Fruit fly (Drosophila melanogaster) whole organism, embryonic: ENCODE results near the gene IscU.

Experiments
- BtbVII ChIP-seq: fragments of 200-800 bp; sonication (Bioruptor generic); optimal IDR thresholded peaks from 3 replicates; lab custom pipeline; 2017; ENCODE audit warnings: missing biosample characterization, mild to moderate bottlenecking, missing genetic modification characterization
- CG10321 ChIP-seq: fragments of 200-800 bp; sonication (Bioruptor generic); IDR thresholded peaks from 2 replicates; pipeline ENCODE4 v1.3.6; 2022; ENCODE audit warnings: missing biosample characterization, missing genetic modification characterization
- CG11398 ChIP-seq: fragments of 200-800 bp; sonication (Bioruptor generic); optimal IDR thresholded peaks from 2 replicates; lab custom pipeline; 2016; ENCODE audit warnings: missing biosample characterization, missing genetic modification characterization
- CG11723 ChIP-seq: fragments of 200-800 bp; sonication (Bioruptor generic); optimal IDR thresholded peaks from 2 replicates; lab custom pipeline; 2017; ENCODE audit warnings: missing biosample characterization, mild to moderate bottlenecking, missing genetic modification characterization
- CG12744 ChIP-seq: fragments of 200-800 bp; sonication (Bioruptor generic); optimal IDR thresholded peaks from 2 replicates; lab custom pipeline; 2016; ENCODE audit warnings: missing biosample characterization, missing genetic modification characterization
- CG14050 ChIP-seq: fragments of 200-800 bp; sonication (Bioruptor generic); IDR thresholded peaks from 3 replicates; pipeline ENCODE4 v1.3.6; 2022; ENCODE audit warnings: missing biosample characterization, missing genetic modification characterization
- CG14860 ChIP-seq: fragments of 200-800 bp; sonication (Bioruptor generic); IDR thresholded peaks from 3 replicates; pipeline ENCODE4 v1.3.6; 2022; ENCODE audit warnings: missing biosample characterization, missing genetic modification characterization; ENCODE audit not compliant: partially characterized antibody
- CG15011 ChIP-seq: fragments of 200-800 bp; sonication (Bioruptor generic); optimal IDR thresholded peaks from 3 replicates; lab custom pipeline; 2018; ENCODE audit warnings: missing biosample characterization, mild to moderate bottlenecking, missing genetic modification characterization
- CG15073 ChIP-seq: fragments of 200-800 bp; sonication (Bioruptor generic); optimal IDR thresholded peaks from 2 replicates; lab custom pipeline; 2016; ENCODE audit warnings: missing biosample characterization, missing genetic modification characterization
- CG1602 ChIP-seq: fragments of 200-800 bp; sonication (Bioruptor generic); optimal IDR thresholded peaks from 3 replicates; lab custom pipeline; 2016; ENCODE audit warnings: missing biosample characterization, missing genetic modification characterization
- CG16779 ChIP-seq: fragments of 200-800 bp; sonication (Bioruptor generic); IDR thresholded peaks from 2 replicates; pipeline ENCODE4 v1.3.6; 2022; ENCODE audit warnings: missing biosample characterization, missing genetic modification characterization
- CG17328 ChIP-seq: fragments of 200-800 bp; sonication (Bioruptor generic); IDR thresholded peaks from 2 replicates; pipeline ENCODE4 v1.3.6; 2022; ENCODE audit warnings: missing biosample characterization, missing genetic modification characterization
- CG18619 ChIP-seq: fragments of 200-800 bp; sonication (Bioruptor generic); optimal IDR thresholded peaks from 3 replicates; lab custom pipeline; 2017; ENCODE audit warnings: missing biosample characterization, mild to moderate bottlenecking, missing genetic modification characterization
- CG2120 ChIP-seq: fragments of 200-800 bp; sonication (Bioruptor generic); optimal IDR thresholded peaks from 3 replicates; lab custom pipeline; 2016; ENCODE audit warnings: missing biosample characterization, missing genetic modification characterization
- CG2678 ChIP-seq: fragments of 200-800 bp; sonication (Bioruptor generic); optimal IDR thresholded peaks from 3 replicates; lab custom pipeline; 2019; ENCODE audit warnings: missing biosample characterization, mild to moderate bottlenecking, missing genetic modification characterization, moderate library complexity
- CG3065 ChIP-seq: fragments of 200-800 bp; sonication (Bioruptor generic); optimal IDR thresholded peaks from 2 replicates; lab custom pipeline; 2016; ENCODE audit warnings: missing biosample characterization, missing genetic modification characterization
- CG31365 ChIP-seq: fragments of 200-800 bp; sonication (Bioruptor generic); optimal IDR thresholded peaks from 2 replicates; lab custom pipeline; 2018; ENCODE audit warnings: missing biosample characterization, mild to moderate bottlenecking, missing genetic modification characterization
- CG31441 ChIP-seq: fragments of 200-800 bp; sonication (Bioruptor generic); IDR thresholded peaks from 2 replicates; pipeline ENCODE4 v1.3.6; 2022; ENCODE audit warnings: missing biosample characterization, missing genetic modification characterization
- CG32532 ChIP-seq: fragments of 200-800 bp; sonication (Bioruptor generic); IDR thresholded peaks from 2 replicates; pipeline ENCODE4 v1.3.6; 2022; ENCODE audit warnings: missing biosample characterization, missing genetic modification characterization
- CG32772 ChIP-seq: fragments of 200-800 bp; sonication (Bioruptor generic); IDR thresholded peaks from 2 replicates; pipeline ENCODE4 v1.3.6; 2022; ENCODE audit warnings: missing biosample characterization, missing genetic modification characterization
- CG3281 ChIP-seq: fragments of 200-800 bp; sonication (Bioruptor generic); optimal IDR thresholded peaks from 3 replicates; lab custom pipeline; 2017; ENCODE audit warnings: missing biosample characterization, mild to moderate bottlenecking, missing genetic modification characterization
- CG3838 ChIP-seq: fragments of 200-800 bp; sonication (Bioruptor generic); optimal IDR thresholded peaks from 3 replicates; lab custom pipeline; 2016; ENCODE audit warnings: missing biosample characterization, missing genetic modification characterization
- CG4404 ChIP-seq: fragments of 200-800 bp; sonication (Bioruptor generic); IDR thresholded peaks from 2 replicates; pipeline ENCODE4 v1.3.6; 2022; ENCODE audit warnings: missing biosample characterization, missing genetic modification characterization
- CG8924 ChIP-seq: fragments of 200-800 bp; optimal IDR thresholded peaks from 3 replicates; lab custom pipeline; 2019; ENCODE audit warnings: missing biosample characterization, mild to moderate bottlenecking, missing genetic modification characterization, moderate library complexity
- CG9437 ChIP-seq: fragments of 200-800 bp; sonication (Bioruptor generic); optimal IDR thresholded peaks from 2 replicates; lab custom pipeline; 2018; ENCODE audit warnings: missing biosample characterization, mild to moderate bottlenecking, missing genetic modification characterization
- CHES-1-like ChIP-seq: fragments of 200-800 bp; sonication (Bioruptor generic); optimal IDR thresholded peaks from 2 replicates; lab custom pipeline; 2016; ENCODE audit warnings: missing biosample characterization, missing genetic modification characterization
- Camta ChIP-seq: fragments of 200-800 bp; sonication (Bioruptor generic); optimal IDR thresholded peaks from 2 replicates; lab custom pipeline; 2016; ENCODE audit warnings: missing biosample characterization, missing genetic modification characterization
- CoRest ChIP-seq: fragments of 200-800 bp; sonication (Bioruptor generic); optimal IDR thresholded peaks from 3 replicates; lab custom pipeline; 2018; ENCODE audit warnings: missing biosample characterization, mild to moderate bottlenecking, missing genetic modification characterization, moderate library complexity
- Drgx ChIP-seq: fragments of 200-800 bp; sonication (Bioruptor generic); IDR thresholded peaks from 2 replicates; pipeline ENCODE4 v1.3.6; 2022; ENCODE audit warnings: missing biosample characterization, missing genetic modification characterization
- HLH54F ChIP-seq: fragments of 200-800 bp; sonication (Bioruptor generic); optimal IDR thresholded peaks from 3 replicates; lab custom pipeline; 2016; ENCODE audit warnings: missing biosample characterization, missing genetic modification characterization
- Myb ChIP-seq: fragments of 200-800 bp; sonication (Bioruptor generic); optimal IDR thresholded peaks from 2 replicates; lab custom pipeline; 2016; ENCODE audit warnings: missing biosample characterization, missing genetic modification characterization
- Poxn ChIP-seq: fragments of 200-800 bp; sonication (Bioruptor generic); IDR thresholded peaks from 2 replicates; pipeline ENCODE4 v1.3.6; 2022; ENCODE audit warnings: missing biosample characterization, missing genetic modification characterization
- Side ChIP-seq: fragments of 200-800 bp; sonication (Bioruptor generic); optimal IDR thresholded peaks from 2 replicates; lab custom pipeline; 2016; ENCODE audit warnings: missing biosample characterization, missing genetic modification characterization
- TFAM ChIP-seq: fragments of 200-800 bp; sonication (Bioruptor generic); optimal IDR thresholded peaks from 2 replicates; lab custom pipeline; 2017; ENCODE audit warnings: missing biosample characterization, missing genetic modification characterization, inconsistent platforms
- abd-A ChIP-seq: fragments of 200-800 bp; sonication (Bioruptor generic); optimal IDR thresholded peaks from 3 replicates; lab custom pipeline; 2019; ENCODE audit warnings: missing biosample characterization, mild to moderate bottlenecking, missing genetic modification characterization, moderate library complexity
- ac ChIP-seq: fragments of 200-800 bp; sonication (Bioruptor generic); optimal IDR thresholded peaks from 3 replicates; lab custom pipeline; 2017; ENCODE audit warnings: missing biosample characterization, mild to moderate bottlenecking, missing genetic modification characterization
- ash1 ChIP-seq: fragments of 200-800 bp; sonication (Bioruptor generic); optimal IDR thresholded peaks from 2 replicates; lab custom pipeline; 2018; ENCODE audit warnings: missing biosample characterization, mild to moderate bottlenecking, missing genetic modification characterization
- ato ChIP-seq: fragments of 200-800 bp; sonication (Bioruptor generic); IDR thresholded peaks from 2 replicates; pipeline ENCODE4 v1.3.6; 2022; ENCODE audit warnings: missing biosample characterization, missing genetic modification characterization; ENCODE audit not compliant: partially characterized antibody
- cas ChIP-seq: fragments of 200-800 bp; sonication (Bioruptor generic); IDR thresholded peaks from 2 replicates; pipeline ENCODE4 v1.3.6; 2022; ENCODE audit warnings: missing biosample characterization, missing genetic modification characterization
- croc ChIP-seq: fragments of 200-800 bp; sonication (Bioruptor generic); conservative IDR thresholded peaks from 3 replicates; pipeline ENCODE4 v1.3.6; 2022; ENCODE audit warnings: missing biosample characterization, missing genetic modification characterization
- dm ChIP-seq: fragments of 200-800 bp; sonication (Bioruptor generic); optimal IDR thresholded peaks from 3 replicates; lab custom pipeline; 2016; ENCODE audit warnings: missing biosample characterization, missing genetic modification characterization
- fu2 ChIP-seq: fragments of 200-800 bp; sonication (Bioruptor generic); optimal IDR thresholded peaks from 2 replicates; lab custom pipeline; 2016; ENCODE audit warnings: missing biosample characterization, missing genetic modification characterization
- gsb-n ChIP-seq: fragments of 200-800 bp; sonication (Bioruptor generic); optimal IDR thresholded peaks from 3 replicates; lab custom pipeline; 2018; ENCODE audit warnings: missing biosample characterization, mild to moderate bottlenecking, missing genetic modification characterization
- luna ChIP-seq: fragments of 200-800 bp; sonication (Bioruptor generic); optimal IDR thresholded peaks from 2 replicates; lab custom pipeline; 2016; ENCODE audit warnings: missing biosample characterization, missing genetic modification characterization
- maf-S ChIP-seq: fragments of 200-800 bp; sonication (Bioruptor generic); optimal IDR thresholded peaks from 2 replicates; lab custom pipeline; 2016; ENCODE audit warnings: missing biosample characterization, missing genetic modification characterization
- schlank ChIP-seq: fragments of 200-800 bp; sonication (Bioruptor generic); optimal IDR thresholded peaks from 2 replicates; lab custom pipeline; 2018; ENCODE audit warnings: missing biosample characterization, mild to moderate bottlenecking, missing genetic modification characterization
- sima ChIP-seq: fragments of 200-800 bp; sonication (Bioruptor generic); optimal IDR thresholded peaks from 2 replicates; lab custom pipeline; 2016; ENCODE audit warnings: missing biosample characterization, missing genetic modification characterization
- tio ChIP-seq: fragments of 200-800 bp; sonication (Bioruptor generic); optimal IDR thresholded peaks from 2 replicates; lab custom pipeline; 2017; ENCODE audit warnings: missing biosample characterization, missing genetic modification characterization, inconsistent platforms
- ttk ChIP-seq: fragments of 200-800 bp; sonication (Bioruptor generic); IDR thresholded peaks from 2 replicates; pipeline ENCODE4 v2.1.2; 2022; ENCODE audit warnings: missing biosample characterization, missing genetic modification characterization
- tx ChIP-seq: fragments of 200-800 bp; sonication (Bioruptor generic); optimal IDR thresholded peaks from 2 replicates; lab custom pipeline; 2016; ENCODE audit warnings: missing biosample characterization, missing genetic modification characterization
- vvl ChIP-seq: fragments of 200-800 bp; sonication (Bioruptor generic); IDR thresholded peaks from 2 replicates; pipeline ENCODE4 v1.3.6; 2022; ENCODE audit warnings: missing biosample characterization, missing genetic modification characterization
- zfh1 ChIP-seq: fragments of 200-800 bp; sonication (Bioruptor generic); IDR thresholded peaks from 3 replicates; pipeline ENCODE4 v1.3.6; 2022; ENCODE audit warnings: missing biosample characterization, missing genetic modification characterization

The IscU gene

DNA sequence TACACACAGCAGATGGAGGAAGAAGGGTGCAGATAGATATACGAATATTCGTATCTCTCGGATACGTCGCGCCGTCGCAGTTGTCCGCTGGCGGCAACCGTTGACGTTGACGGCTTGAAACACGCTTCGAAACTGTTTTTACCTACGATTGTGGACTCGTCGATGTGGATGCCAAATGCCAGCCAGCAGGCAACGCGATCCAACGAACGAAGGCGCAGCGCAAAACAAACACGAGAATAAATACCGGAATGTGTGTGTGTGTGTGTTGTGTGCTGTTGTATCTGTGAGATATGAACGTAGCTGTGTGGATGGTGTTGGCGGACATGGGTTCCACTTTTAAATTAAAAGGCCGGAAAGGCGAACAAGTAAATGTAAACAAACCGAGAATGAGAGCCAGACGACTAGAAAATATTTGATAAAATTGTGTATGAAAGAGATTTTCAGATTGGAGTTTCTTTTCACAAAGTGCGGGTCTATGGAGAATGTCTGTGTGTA is 22.2 kb upstream of the IscU start (continued):
- TF ChIP-seq CG10321 (GFP tag; lab: Robert Waterston, UW) (peak; percentile 41; the same call in 1 of the 2 replicates), CG9437 (GFP tag; lab: Kevin White, UChicago) (peak; percentile 50), HLH54F (GFP tag; lab: Kevin White, UChicago) (peak; percentile 10), BtbVII (peak; percentile 69), CG2678 (tag; lab: Kevin White, UChicago) (peak; percentile 63), CHES-1-like (GFP tag; lab: Kevin White, UChicago) (peak; percentile 76), tx (GFP tag; lab: Kevin White, UChicago) (no peak), CG32772 (no peak), CG2120 (peak; percentile 52), Myb (GFP tag; lab: Kevin White, UChicago) (peak; percentile 22), ac (GFP tag; lab: Kevin White, UChicago) (peak; percentile 12), ash1 (peak; percentile 89), CoRest (peak; percentile 28), croc (no peak), CG3281 (GFP tag; lab: Kevin White, UChicago) (peak; percentile 70), fu2 (GFP tag; lab: Kevin White, UChicago) (no peak), CG4404 (no peak), CG3838 (GFP tag; lab: Kevin White, UChicago) (no peak), maf-S (GFP tag; lab: Kevin White, UChicago) (peak; percentile 59), sima (GFP tag; lab: Kevin White, UChicago) (peak; percentile 13), CG8924 (tag; lab: Kevin White, UChicago) (peak; percentile 77), ato (GFP tag; lab: Robert Waterston, UW) (no peak; the same call in 1 of the 2 replicates), CG18619 (GFP tag; lab: Kevin White, UChicago) (peak; percentile 22), CG11398 (peak; percentile 33), CG3065 (no peak), CG11723 (peak; percentile 46), CG15073 (GFP tag; lab: Kevin White, UChicago) (no peak), CG14860 (GFP tag; lab: Robert Waterston, UW) (no peak), TFAM (GFP tag; lab: Kevin White, UChicago) (no peak), CG17328 (GFP tag; lab: Robert Waterston, UW) (peak; percentile 64), luna (GFP tag; lab: Kevin White, UChicago) (no peak), Camta (GFP tag; lab: Kevin White, UChicago) (peak; percentile 50), schlank (tag; lab: Kevin White, UChicago) (peak; percentile 76), cas (no peak), abd-A (tag; lab: Kevin White, UChicago) (peak; percentile 62), Side (GFP tag; lab: Kevin White, UChicago) (peak; percentile 86), CG12744 (GFP tag; lab: Kevin White, UChicago) (peak; percentile 17), ttk (GFP tag; lab: Robert Waterston, UW) (peak; percentile 38; the same call in 1 of the 2 replicates), CG14050 (GFP tag; lab: Robert Waterston, UW) (no peak), CG31441 (GFP tag; lab: Robert Waterston, UW) (peak; percentile 31; the same call in 1 of the 2 replicates), CG31365 (tag; lab: Kevin White, UChicago) (peak; percentile 70), Drgx (GFP tag; lab: Robert Waterston, UW) (0 out of 2 replicates have a peak, but pooled peaks have one; percentile 39), gsb-n (tag; lab: Kevin White, UChicago) (peak; percentile 64), zfh1 (GFP tag; lab: Robert Waterston, UW) (peak; percentile 55; the same call in 2 of the 3 replicates), vvl (GFP tag; lab: Robert Waterston, UW) (peak; percentile 85), CG32532 (GFP tag; lab: Robert Waterston, UW) (peak; percentile 46; the same call in 1 of the 2 replicates), tio (no peak), Poxn (GFP tag; lab: Robert Waterston, UW) (no peak), CG1602 (GFP tag; lab: Kevin White, UChicago) (no peak), CG16779 (GFP tag; lab: Robert Waterston, UW) (peak; percentile 66; the same call in 1 of the 2 replicates), CG15011 (peak; percentile 12), dm (GFP tag; lab: Kevin White, UChicago) (peak; percentile 34)
